Worm (Caenorhabditis elegans): ENCODE data around the gene gei-3.

DNA sequence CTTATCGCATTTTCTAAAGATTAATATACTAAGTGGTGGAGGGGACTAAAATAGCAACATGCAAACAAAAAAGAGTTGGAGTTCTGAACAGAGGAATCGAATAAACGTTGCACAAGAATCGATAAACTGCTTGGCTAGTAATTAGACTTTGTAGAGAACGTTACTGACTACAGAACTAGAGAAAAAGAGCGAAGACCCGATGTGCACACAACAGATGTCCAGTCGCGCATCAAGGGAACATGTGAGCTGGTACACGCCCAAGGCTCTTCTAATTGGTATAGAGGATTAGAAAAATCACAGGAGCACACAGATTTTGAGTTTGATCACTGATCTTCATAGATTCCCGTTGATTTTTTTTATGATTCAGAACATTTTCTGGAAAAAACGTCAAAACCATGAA is 40.7 kb upstream of the gei-3 start:
- no peak for TF ChIP-seq nhr-77 (tag; optimal IDR thresholded peaks at IDR 0.05)
- TF ChIP-seq nhr-21 (tag; optimal IDR thresholded peaks at IDR 0.05) = no peak
- TF ChIP-seq nhr-6 (tag; optimal IDR thresholded peaks at IDR 0.05) = no peak
- TF ChIP-seq ZK546.5 (tag; optimal IDR thresholded peaks at IDR 0.05) = no peak
- no peak for TF ChIP-seq egl-27 (tag; optimal IDR thresholded peaks at IDR 0.05)
